Fruit fly (Drosophila melanogaster): Measurements from ENCODE around the gene CG34324.

Gene CG34324

dm6 chrX:13450754-13451153 is 6.7 kb downstream of the CG34324 start (continued):
- TF ChIP-seq slou (GFP tag; optimal IDR thresholded peaks at IDR 0.05), result no peak
- no peak for TF ChIP-seq ato (GFP tag; IDR thresholded peaks at IDR 0.05; ENCODE audit: partially characterized antibody)
- no peak for TF ChIP-seq CG11456 (GFP tag; IDR thresholded peaks at IDR 0.05)
- no peak for TF ChIP-seq Elba2 (GFP tag; optimal IDR thresholded peaks at IDR 0.05)
- TF ChIP-seq CG7786 (GFP tag; optimal IDR thresholded peaks at IDR 0.05), result no peak
- TF ChIP-seq CG7987 (GFP tag; optimal IDR thresholded peaks at IDR 0.05), result no peak
- no peak for TF ChIP-seq CG7357 (GFP tag; IDR thresholded peaks at IDR 0.05)
- no peak for TF ChIP-seq da (GFP tag; optimal IDR thresholded peaks at IDR 0.05)
- peak; percentile 39 for TF ChIP-seq CG9437 (GFP tag; optimal IDR thresholded peaks at IDR 0.05)
- TF ChIP-seq CG32772 (GFP tag; IDR thresholded peaks at IDR 0.05), result no peak
- no peak for TF ChIP-seq ranshi (GFP tag; IDR thresholded peaks at IDR 0.05)
- no peak for TF ChIP-seq GATAe (GFP tag; conservative IDR thresholded peaks at IDR 0.05)
- no peak for TF ChIP-seq CG10209 (GFP tag; optimal IDR thresholded peaks at IDR 0.05)
- TF ChIP-seq Myb (GFP tag; optimal IDR thresholded peaks at IDR 0.05), result no peak
- TF ChIP-seq CG2889 (GFP tag; IDR thresholded peaks at IDR 0.05), result no peak
- TF ChIP-seq Ets97D (GFP tag; optimal IDR thresholded peaks at IDR 0.05), result no peak
- no peak for TF ChIP-seq Mrtf (GFP tag; IDR thresholded peaks at IDR 0.05)
- TF ChIP-seq twi (tag; optimal IDR thresholded peaks at IDR 0.05), result no peak
- no peak for TF ChIP-seq sens-2 (GFP tag; IDR thresholded peaks at IDR 0.05)
- TF ChIP-seq Antp (GFP tag; optimal IDR thresholded peaks at IDR 0.05), result no peak
- no peak for TF ChIP-seq shn (GFP tag; optimal IDR thresholded peaks at IDR 0.05)
- no peak for TF ChIP-seq sd (tag; optimal IDR thresholded peaks at IDR 0.05)
- no peak for TF ChIP-seq CG6791 (GFP tag; IDR thresholded peaks at IDR 0.05; ENCODE audit: partially characterized antibody)
- TF ChIP-seq zen2 (GFP tag; IDR thresholded peaks at IDR 0.05; ENCODE audit: partially characterized antibody), result no peak
- TF ChIP-seq CG13287 (GFP tag; IDR thresholded peaks at IDR 0.05; ENCODE audit: partially characterized antibody), result no peak
- peak; percentile 14 for TF ChIP-seq CG8924 (tag; optimal IDR thresholded peaks at IDR 0.05)
- TF ChIP-seq prd (optimal IDR thresholded peaks at IDR 0.05), result no peak
- 0 out of 3 replicates have a peak, but pooled peaks have one; percentile 19 for TF ChIP-seq prd (GFP tag; IDR thresholded peaks at IDR 0.05)
- no peak for TF ChIP-seq Atf6 (GFP tag; IDR thresholded peaks at IDR 0.05)
- TF ChIP-seq dmrt99B (tag; optimal IDR thresholded peaks at IDR 0.05), result peak; percentile 48
- no peak for TF ChIP-seq CG32767 (GFP tag; IDR thresholded peaks at IDR 0.05)
- no peak for TF ChIP-seq CG1529 (GFP tag; optimal IDR thresholded peaks at IDR 0.05)
- TF ChIP-seq mam (GFP tag; optimal IDR thresholded peaks at IDR 0.05), result no peak
- TF ChIP-seq trem (tag; optimal IDR thresholded peaks at IDR 0.05), result no peak
- no peak for TF ChIP-seq CG6813 (GFP tag; optimal IDR thresholded peaks at IDR 0.05)
- TF ChIP-seq CG10959 (GFP tag; IDR thresholded peaks at IDR 0.05), result no peak
- TF ChIP-seq CG10979 (tag; optimal IDR thresholded peaks at IDR 0.05), result no peak
- no peak for TF ChIP-seq HLHmδ (GFP tag; optimal IDR thresholded peaks at IDR 0.05)
- no peak for TF ChIP-seq dmrt11E (tag; optimal IDR thresholded peaks at IDR 0.05)
- no peak for TF ChIP-seq tup (GFP tag; optimal IDR thresholded peaks at IDR 0.05)
- no peak for TF ChIP-seq yki (optimal IDR thresholded peaks at IDR 0.05)
- no peak for TF ChIP-seq CG13123 (GFP tag; optimal IDR thresholded peaks at IDR 0.05)
- TF ChIP-seq maf-S (GFP tag; optimal IDR thresholded peaks at IDR 0.05), result no peak
- TF ChIP-seq Kr (GFP tag; optimal IDR thresholded peaks at IDR 0.05), result no peak
- no peak for TF ChIP-seq CG31365 (tag; optimal IDR thresholded peaks at IDR 0.05)
- no peak for TF ChIP-seq CG9876 (GFP tag; optimal IDR thresholded peaks at IDR 0.05)
- TF ChIP-seq B-H2 (GFP tag; optimal IDR thresholded peaks at IDR 0.05), result no peak
- no peak for TF ChIP-seq Taf1 (GFP tag; IDR thresholded peaks at IDR 0.05)
- TF ChIP-seq CG2678 (tag; optimal IDR thresholded peaks at IDR 0.05), result peak; percentile 56
- TF ChIP-seq org-1 (GFP tag; optimal IDR thresholded peaks at IDR 0.05), result no peak
- no peak for TF ChIP-seq mirr (GFP tag; optimal IDR thresholded peaks at IDR 0.05)
- TF ChIP-seq pan (optimal IDR thresholded peaks at IDR 0.05), result no peak
- no peak for TF ChIP-seq pan (GFP tag; optimal IDR thresholded peaks at IDR 0.05 in 1 of 2, IDR thresholded peaks at IDR 0.05 in 1 of 2)

All from whole organism, embryonic.